Worm (Caenorhabditis elegans) whole organism, L4 larva: ENCODE results near the gene C01G12.9.

Experiments used
- F37D6.2 ChIP-seq: sonication (generic microtip); optimal IDR thresholded peaks from 2 replicates; lab custom pipeline; 2016; ENCODE audit warnings: mild to moderate bottlenecking, missing genetic modification characterization, missing compliant biosample characterization
- F44E2.7 ChIP-seq: fragments of 200-800 bp; sonication (Bioruptor generic); IDR thresholded peaks from 2 replicates; pipeline ENCODE4 v2.1.2; 2022; ENCODE audit warnings: missing genetic modification characterization, missing compliant biosample characterization
- F49E8.2 ChIP-seq: sonication (generic microtip); optimal IDR thresholded peaks from 2 replicates; lab custom pipeline; 2016; ENCODE audit warnings: missing compliant biosample characterization, mild to moderate bottlenecking, missing genetic modification characterization, borderline replicate concordance
- R02D3.7 ChIP-seq: fragments of 150-350 bp; sonication (generic microtip); optimal IDR thresholded peaks from 3 replicates; lab custom pipeline; 2014; ENCODE audit warnings: missing biosample characterization, missing genetic modification characterization
- T26A8.4 ChIP-seq: fragments of 200-800 bp; sonication (Bioruptor generic); IDR thresholded peaks from 2 replicates; pipeline ENCODE4 v1.3.6; 2022; ENCODE audit warnings: missing genetic modification characterization, missing compliant biosample characterization
- Y105C5A.15 ChIP-seq: fragments of 200-800 bp; sonication (Bioruptor generic); IDR thresholded peaks from 2 replicates; pipeline ENCODE4 v1.3.6; 2022; ENCODE audit warnings: missing genetic modification characterization, missing compliant biosample characterization
- ZK546.5 ChIP-seq, 2 experiments: sonication (generic microtip); optimal IDR thresholded peaks; 2 replicates each; lab custom pipeline; 2017; ENCODE audit warnings: missing biosample characterization in 2 of 2, missing genetic modification characterization in 2 of 2
- aha-1 ChIP-seq: fragments of 150-350 bp; peaks from one replicate; lab custom pipeline; 2014; ENCODE audit warnings: missing biosample characterization, missing genetic modification characterization
- arid-1 ChIP-seq: fragments of 200-800 bp; sonication (Bioruptor generic); conservative IDR thresholded peaks from 2 replicates; pipeline ENCODE4 v1.3.6; 2022; ENCODE audit warnings: missing genetic modification reagents, missing genetic modification characterization, missing compliant biosample characterization
- ceh-28 ChIP-seq: fragments of 150-350 bp; optimal IDR thresholded peaks from 2 replicates; lab custom pipeline; 2014; ENCODE audit warnings: missing biosample characterization, missing genetic modification reagents, missing genetic modification characterization
- ceh-32 ChIP-seq: sonication (generic microtip); optimal IDR thresholded peaks from 2 replicates; lab custom pipeline; 2016; ENCODE audit warnings: mild to moderate bottlenecking, missing genetic modification characterization, missing compliant biosample characterization; ENCODE audit not compliant: poor library complexity
- ceh-44 ChIP-seq: fragments of 200-800 bp; sonication (Bioruptor generic); IDR thresholded peaks from 2 replicates; pipeline ENCODE4 v1.3.6; 2022; ENCODE audit warnings: missing genetic modification reagents, missing genetic modification characterization, missing compliant biosample characterization
- ceh-82 ChIP-seq: sonication (generic microtip); optimal IDR thresholded peaks from 2 replicates; lab custom pipeline; 2017; ENCODE audit warnings: missing biosample characterization, missing genetic modification characterization
- cey-2 ChIP-seq: sonication (generic microtip); optimal IDR thresholded peaks from 3 replicates; lab custom pipeline; 2017; ENCODE audit warnings: missing genetic modification characterization, mild to moderate bottlenecking, missing compliant biosample characterization, antibody characterized with exemption, borderline replicate concordance; ENCODE audit not compliant: insufficient read depth
- ctbp-1 ChIP-seq: fragments of 200-800 bp; sonication (Bioruptor generic); IDR thresholded peaks from 2 replicates; pipeline ENCODE4 v1.3.6; 2022; ENCODE audit warnings: missing genetic modification reagents, missing genetic modification characterization, missing compliant biosample characterization
- daf-12 ChIP-seq: fragments of 150-350 bp; optimal IDR thresholded peaks from 2 replicates; lab custom pipeline; 2014; ENCODE audit warnings: missing biosample characterization, missing genetic modification reagents, missing genetic modification characterization
- daf-16 ChIP-seq, 3 experiments: sonication (generic microtip); optimal IDR thresholded peaks; 2 replicates each; lab custom pipeline; 2016 to 2017; ENCODE audit warnings: missing genetic modification characterization in 3 of 3, missing genetic modification reagents in 3 of 3, mild to moderate bottlenecking in 2 of 3, missing compliant biosample characterization in 2 of 3, missing biosample characterization in 1 of 3, moderate library complexity in 1 of 3
- daf-8 ChIP-seq: fragments of 200-800 bp; sonication (Bioruptor generic); IDR thresholded peaks from 2 replicates; pipeline ENCODE4 v1.3.6; 2022; ENCODE audit warnings: missing genetic modification characterization, missing compliant biosample characterization
- dmd-6 ChIP-seq: fragments of 200-800 bp; sonication (Bioruptor generic); IDR thresholded peaks from 2 replicates; pipeline ENCODE4 v1.3.6; 2022; ENCODE audit warnings: missing genetic modification reagents, missing genetic modification characterization, missing compliant biosample characterization
- dmd-9 ChIP-seq: fragments of 200-800 bp; sonication (Bioruptor generic); IDR thresholded peaks from 2 replicates; pipeline ENCODE4 v1.3.6; 2022; ENCODE audit warnings: missing genetic modification reagents, missing genetic modification characterization, missing compliant biosample characterization
- dve-1 ChIP-seq: sonication (generic microtip); optimal IDR thresholded peaks from 2 replicates; lab custom pipeline; 2017; ENCODE audit warnings: antibody characterized with exemption, mild to moderate bottlenecking, missing genetic modification characterization, missing compliant biosample characterization; ENCODE audit not compliant: insufficient read depth
- egl-43 ChIP-seq: fragments of 200-800 bp; sonication (Bioruptor generic); IDR thresholded peaks from 2 replicates; pipeline ENCODE4 v1.3.6; 2022; ENCODE audit warnings: missing genetic modification reagents, missing genetic modification characterization, missing compliant biosample characterization
- fos-1 ChIP-seq: fragments of 150-350 bp; optimal IDR thresholded peaks from 2 replicates; lab custom pipeline; 2014; ENCODE audit warnings: missing biosample characterization, missing genetic modification characterization
- hlh-11 ChIP-seq: fragments of 200-800 bp; sonication (Bioruptor generic); optimal IDR thresholded peaks from 2 replicates; lab custom pipeline; 2018; ENCODE audit warnings: mild to moderate bottlenecking, missing genetic modification characterization, missing compliant biosample characterization
- hmg-1.1 ChIP-seq: fragments of 200-800 bp; sonication (Bioruptor generic); IDR thresholded peaks from 2 replicates; pipeline ENCODE4 v1.3.6; 2022; ENCODE audit warnings: missing genetic modification reagents, missing genetic modification characterization, missing compliant biosample characterization
- lin-15B ChIP-seq: fragments of 150-350 bp; sonication (generic microtip); optimal IDR thresholded peaks from 3 replicates; lab custom pipeline; 2014; ENCODE audit warnings: missing biosample characterization, missing genetic modification characterization
- lin-29 ChIP-seq: fragments of 200-800 bp; sonication (Bioruptor generic); IDR thresholded peaks from 2 replicates; pipeline ENCODE4 v1.3.6; 2022; ENCODE audit warnings: missing genetic modification reagents, missing genetic modification characterization, missing compliant biosample characterization
- lin-38 ChIP-seq: fragments of 200-800 bp; sonication (Bioruptor generic); IDR thresholded peaks from 2 replicates; pipeline ENCODE4 v1.3.6; 2022; ENCODE audit warnings: missing genetic modification reagents, missing genetic modification characterization, missing compliant biosample characterization
- lir-3 ChIP-seq: sonication (generic microtip); optimal IDR thresholded peaks from 2 replicates; lab custom pipeline; 2016; ENCODE audit warnings: mild to moderate bottlenecking, missing genetic modification characterization, missing compliant biosample characterization
- lsy-2 ChIP-seq, 2 experiments: fragments of 150-350 bp in 1 of 2; sonication (generic microtip) in 1 of 2; optimal IDR thresholded peaks; 2 replicates each; lab custom pipeline; 2014 to 2017; ENCODE audit warnings: missing biosample characterization in 2 of 2, missing genetic modification characterization in 2 of 2
- madf-9 ChIP-seq: fragments of 200-800 bp; sonication (Bioruptor generic); conservative IDR thresholded peaks from 2 replicates; pipeline ENCODE4 v1.3.6; 2022; ENCODE audit warnings: missing genetic modification reagents, missing genetic modification characterization, missing compliant biosample characterization
- mdl-1 ChIP-seq, 2 experiments: fragments of 150-350 bp in 1 of 2; sonication (generic microtip) in 1 of 2; optimal IDR thresholded peaks; 2 replicates each; lab custom pipeline; 2014 to 2017; ENCODE audit warnings: missing biosample characterization in 2 of 2, missing genetic modification characterization in 2 of 2
- mxl-2 ChIP-seq: fragments of 200-800 bp; sonication (Bioruptor generic); conservative IDR thresholded peaks from 2 replicates; pipeline ENCODE4 v1.3.6; 2022; ENCODE audit warnings: missing genetic modification reagents, missing genetic modification characterization, missing compliant biosample characterization
- nhr-111 ChIP-seq: fragments of 200-800 bp; sonication (Bioruptor generic); optimal IDR thresholded peaks from 2 replicates; lab custom pipeline; 2018; ENCODE audit warnings: mild to moderate bottlenecking, missing genetic modification characterization, missing compliant biosample characterization
- nhr-237 ChIP-seq: sonication (generic microtip); optimal IDR thresholded peaks from 2 replicates; lab custom pipeline; 2017; ENCODE audit warnings: missing biosample characterization, missing genetic modification characterization
- nhr-25 ChIP-seq: sonication (generic microtip); optimal IDR thresholded peaks from 2 replicates; lab custom pipeline; 2017; ENCODE audit warnings: missing genetic modification characterization, mild to moderate bottlenecking, missing compliant biosample characterization, antibody characterized with exemption, moderate library complexity, borderline replicate concordance; ENCODE audit not compliant: insufficient read depth
- nhr-42 ChIP-seq: fragments of 200-800 bp; sonication (Bioruptor generic); IDR thresholded peaks from 2 replicates; pipeline ENCODE4 v1.3.6; 2022; ENCODE audit warnings: missing genetic modification characterization, missing compliant biosample characterization
- nhr-6 ChIP-seq: fragments of 150-350 bp; optimal IDR thresholded peaks from 2 replicates; lab custom pipeline; 2014; ENCODE audit warnings: missing biosample characterization, missing genetic modification characterization
- nhr-76 ChIP-seq: fragments of 150-350 bp; optimal IDR thresholded peaks from 2 replicates; lab custom pipeline; 2014; ENCODE audit warnings: missing biosample characterization, missing genetic modification characterization
- pha-4 ChIP-seq, 2 experiments: fragments of 150-350 bp in 1 of 2; fragments of 200-800 bp in 1 of 2; sonication (Bioruptor generic) in 1 of 2; IDR thresholded peaks in 1 of 2; optimal IDR thresholded peaks in 1 of 2; 2 replicates each; pipeline versions ENCODE4 v1.3.6 to Lab custom; 2014 to 2022; ENCODE audit warnings: missing genetic modification characterization in 2 of 2, missing genetic modification reagents in 2 of 2, missing biosample characterization in 1 of 2, missing compliant biosample characterization in 1 of 2
- php-3 ChIP-seq: fragments of 200-800 bp; sonication (Bioruptor generic); IDR thresholded peaks from 2 replicates; pipeline ENCODE4 v1.3.6; 2022; ENCODE audit warnings: missing genetic modification reagents, missing genetic modification characterization, missing compliant biosample characterization
- saeg-2 ChIP-seq: fragments of 200-800 bp; sonication (Bioruptor generic); IDR thresholded peaks from 2 replicates; pipeline ENCODE4 v1.3.6; 2022; ENCODE audit warnings: missing genetic modification reagents, missing genetic modification characterization, missing compliant biosample characterization
- set-16 ChIP-seq: fragments of 200-800 bp; sonication (Bioruptor generic); IDR thresholded peaks from 2 replicates; pipeline ENCODE4 v1.3.6; 2022; ENCODE audit warnings: missing genetic modification reagents, missing genetic modification characterization, missing compliant biosample characterization
- spr-3 ChIP-seq: fragments of 200-800 bp; sonication (Bioruptor generic); optimal IDR thresholded peaks from 2 replicates; lab custom pipeline; 2018; ENCODE audit warnings: mild to moderate bottlenecking, missing genetic modification characterization, missing compliant biosample characterization
- tag-97 ChIP-seq: fragments of 200-800 bp; sonication (Bioruptor generic); IDR thresholded peaks from 2 replicates; pipeline ENCODE4 v1.3.6; 2022; ENCODE audit warnings: missing genetic modification characterization, missing compliant biosample characterization
- zfp-2 ChIP-seq: sonication (generic microtip); optimal IDR thresholded peaks from 2 replicates; lab custom pipeline; 2016; ENCODE audit warnings: mild to moderate bottlenecking, missing genetic modification characterization, missing compliant biosample characterization
- zip-11 ChIP-seq: fragments of 200-800 bp; sonication (Bioruptor generic); IDR thresholded peaks from 2 replicates; pipeline ENCODE4 v1.3.6; 2022; ENCODE audit warnings: missing genetic modification characterization, missing compliant biosample characterization
- ztf-11 ChIP-seq: fragments of 150-350 bp; optimal IDR thresholded peaks from 2 replicates; lab custom pipeline; 2014; ENCODE audit warnings: missing biosample characterization, missing genetic modification characterization
- ztf-7 ChIP-seq: fragments of 150-350 bp; optimal IDR thresholded peaks from 2 replicates; lab custom pipeline; 2014; ENCODE audit warnings: missing biosample characterization, missing genetic modification characterization

C01G12.9 gene

ce11 chrII:14616927-14617326 is 38.1 kb downstream of the C01G12.9 start (continued):
- TF ChIP-seq Y105C5A.15 (GFP tag; lab: Robert Waterston, UW) (peak; percentile 81; the same call in 1 of the 2 replicates), F44E2.7 (GFP tag; lab: Robert Waterston, UW) (peak; percentile 66; the same call in 1 of the 2 replicates), cey-2 (tag; lab: Kevin White, UChicago) (no peak), lir-3 (tag; lab: Kevin White, UChicago) (peak; percentile 42), ceh-32 (tag; lab: Kevin White, UChicago) (no peak), saeg-2 (GFP tag; lab: Robert Waterston, UW) (peak; percentile 86), pha-4 (GFP tag; IDR thresholded peaks at IDR 0.05; lab: Robert Waterston, UW) (peak; percentile 82), pha-4 (tag; optimal IDR thresholded peaks at IDR 0.05; lab: Kevin White, UChicago) (no peak), daf-16 (GFP tag; optimal IDR thresholded peaks at IDR 0.05; lab: Kevin White, UChicago) (peak in 1 of 2 experiments; percentile 88), daf-16 (tag; optimal IDR thresholded peaks at IDR 0.05; lab: Kevin White, UChicago) (peak; percentile 67), arid-1 (GFP tag; lab: Robert Waterston, UW) (peak; percentile 90), F49E8.2 (tag; lab: Kevin White, UChicago) (no peak), ctbp-1 (peak; percentile 73), lsy-2 (tag; optimal IDR thresholded peaks at IDR 0.05; lab: Kevin White, UChicago) (peak in 1 of 2 experiments; percentile 15), ceh-44 (GFP tag; lab: Robert Waterston, UW) (0 out of 2 replicates have a peak, but pooled peaks have one; percentile 28), ceh-82 (tag; lab: Kevin White, UChicago) (no peak), spr-3 (GFP tag; lab: Kevin White, UChicago) (peak; percentile 63), daf-12 (tag; lab: Kevin White, UChicago) (no peak), zfp-2 (no peak), F37D6.2 (tag; lab: Kevin White, UChicago) (no peak), dmd-9 (GFP tag; lab: Robert Waterston, UW) (no peak), ZK546.5 (tag; optimal IDR thresholded peaks at IDR 0.05; lab: Kevin White, UChicago) (no peak), fos-1 (no peak), T26A8.4 (GFP tag; lab: Robert Waterston, UW) (peak; percentile 71), dve-1 (peak; percentile 28), R02D3.7 (tag; lab: Kevin White, UChicago) (no peak), set-16 (GFP tag; lab: Robert Waterston, UW) (peak; percentile 20; the same call in 1 of the 2 replicates), lin-29 (GFP tag; lab: Robert Waterston, UW) (no peak), aha-1 (tag; lab: Kevin White, UChicago) (no peak), nhr-111 (GFP tag; lab: Kevin White, UChicago) (peak; percentile 2), lin-38 (GFP tag; lab: Robert Waterston, UW) (peak; percentile 77; the same call in 1 of the 2 replicates), nhr-6 (tag; lab: Kevin White, UChicago) (no peak), mxl-2 (no peak), hlh-11 (tag; lab: Kevin White, UChicago) (peak; percentile 18), nhr-76 (tag; lab: Kevin White, UChicago) (no peak), mdl-1 (tag; optimal IDR thresholded peaks at IDR 0.05; lab: Kevin White, UChicago) (no peak), ztf-11 (tag; lab: Kevin White, UChicago) (no peak), tag-97 (GFP tag; lab: Robert Waterston, UW) (no peak), nhr-42 (GFP tag; lab: Robert Waterston, UW) (peak; percentile 81), hmg-1.1 (peak; percentile 58; the same call in 1 of the 2 replicates), egl-43 (peak; percentile 92), php-3 (GFP tag; lab: Robert Waterston, UW) (no peak; the same call in 1 of the 2 replicates), lin-15B (tag; lab: Kevin White, UChicago) (no peak), nhr-25 (tag; lab: Kevin White, UChicago) (no peak), nhr-237 (tag; lab: Kevin White, UChicago) (no peak), daf-8 (GFP tag; lab: Robert Waterston, UW) (no peak), madf-9 (GFP tag; lab: Robert Waterston, UW) (peak; percentile 66; the same call in 1 of the 2 replicates), ceh-28 (tag; lab: Kevin White, UChicago) (no peak), dmd-6 (GFP tag; lab: Robert Waterston, UW) (peak; percentile 55), ztf-7 (no peak), zip-11 (GFP tag; lab: Robert Waterston, UW) (no peak)
